Worm (Caenorhabditis elegans) whole organism, L1 larva: ENCODE data around the gene ipla-5.

Experiments
- C16A3.4 ChIP-seq: fragments of 150-350 bp; optimal IDR thresholded peaks from 2 replicates; lab custom pipeline; 2014; ENCODE audit warnings: missing biosample characterization, missing genetic modification characterization
- C34B4.2 ChIP-seq: sonication (generic microtip); optimal IDR thresholded peaks from 2 replicates; lab custom pipeline; 2017; ENCODE audit warnings: mild to moderate bottlenecking, missing genetic modification characterization, missing compliant biosample characterization
- F16B12.6 ChIP-seq: fragments of 150-350 bp; optimal IDR thresholded peaks from 2 replicates; lab custom pipeline; 2014; ENCODE audit warnings: missing biosample characterization, missing genetic modification characterization
- Y116A8C.19 ChIP-seq: sonication (generic microtip); optimal IDR thresholded peaks from 2 replicates; lab custom pipeline; 2016; ENCODE audit warnings: missing compliant biosample characterization, missing genetic modification characterization, borderline replicate concordance
- aly-2 ChIP-seq: fragments of 150-350 bp; optimal IDR thresholded peaks from 2 replicates; lab custom pipeline; 2014; ENCODE audit warnings: missing biosample characterization, missing genetic modification characterization
- ama-1 ChIP-seq: fragments of 150-350 bp; optimal IDR thresholded peaks from 2 replicates; lab custom pipeline; 2014
- blmp-1 ChIP-seq: fragments of 150-350 bp; optimal IDR thresholded peaks from 2 replicates; lab custom pipeline; 2014; ENCODE audit warnings: missing biosample characterization, missing genetic modification characterization
- ceh-63 ChIP-seq: fragments of 200-800 bp; sonication (Bioruptor generic); optimal IDR thresholded peaks from 2 replicates; lab custom pipeline; 2018; ENCODE audit warnings: mild to moderate bottlenecking, missing genetic modification characterization, missing compliant biosample characterization
- dpl-1 ChIP-seq, 3 experiments: fragments of 150-350 bp in 2 of 3; sonication (generic microtip) in 1 of 3; optimal IDR thresholded peaks; 2 replicates each; lab custom pipeline; 2014 to 2017; ENCODE audit warnings: missing biosample characterization in 3 of 3, missing genetic modification characterization in 3 of 3, missing genetic modification reagents in 3 of 3
- efl-3 ChIP-seq: fragments of 200-800 bp; sonication (Bioruptor generic); optimal IDR thresholded peaks from 2 replicates; lab custom pipeline; 2018; ENCODE audit warnings: mild to moderate bottlenecking, missing genetic modification characterization, missing compliant biosample characterization
- egl-27 ChIP-seq, 2 experiments: fragments of 150-350 bp in 1 of 2; sonication (generic microtip); optimal IDR thresholded peaks; 3 replicates each; lab custom pipeline; 2017 to 2018; ENCODE audit warnings: missing biosample characterization in 2 of 2, missing genetic modification characterization in 2 of 2, missing genetic modification reagents in 2 of 2
- fkh-10 ChIP-seq: sonication (generic microtip); optimal IDR thresholded peaks from 2 replicates; lab custom pipeline; 2017; ENCODE audit warnings: missing biosample characterization, missing genetic modification reagents, missing genetic modification characterization
- fkh-4 ChIP-seq: sonication (generic microtip); optimal IDR thresholded peaks from 2 replicates; lab custom pipeline; 2016; ENCODE audit warnings: missing compliant biosample characterization, missing genetic modification characterization, borderline replicate concordance
- fkh-8 ChIP-seq: sonication (generic microtip); optimal IDR thresholded peaks from 2 replicates; lab custom pipeline; 2016; ENCODE audit warnings: mild to moderate bottlenecking, missing genetic modification characterization, missing compliant biosample characterization
- fos-1 ChIP-seq: fragments of 150-350 bp; optimal IDR thresholded peaks from 2 replicates; lab custom pipeline; 2014; ENCODE audit warnings: missing biosample characterization, missing genetic modification characterization
- hlh-4 ChIP-seq: sonication (generic microtip); optimal IDR thresholded peaks from 2 replicates; lab custom pipeline; 2016; ENCODE audit warnings: mild to moderate bottlenecking, missing genetic modification characterization, missing compliant biosample characterization
- irx-1 ChIP-seq: sonication (generic microtip); optimal IDR thresholded peaks from 2 replicates; lab custom pipeline; 2016; ENCODE audit warnings: missing genetic modification characterization, missing compliant biosample characterization
- lin-15B ChIP-seq: fragments of 150-350 bp; sonication (generic microtip); optimal IDR thresholded peaks from 3 replicates; lab custom pipeline; 2014; ENCODE audit warnings: missing biosample characterization, missing genetic modification characterization
- lir-3 ChIP-seq: sonication (generic microtip); optimal IDR thresholded peaks from 2 replicates; lab custom pipeline; 2016; ENCODE audit warnings: mild to moderate bottlenecking, missing genetic modification characterization, moderate library complexity, missing compliant biosample characterization; ENCODE audit not compliant: poor library complexity
- mdl-1 ChIP-seq, 2 experiments: fragments of 150-350 bp; optimal IDR thresholded peaks; 2 replicates each; lab custom pipeline; 2014 to 2017; ENCODE audit warnings: missing biosample characterization in 2 of 2, missing genetic modification characterization in 2 of 2, inconsistent platforms in 1 of 2
- nhr-20 ChIP-seq: sonication (generic microtip); optimal IDR thresholded peaks from 2 replicates; lab custom pipeline; 2016; ENCODE audit warnings: mild to moderate bottlenecking, missing genetic modification characterization, missing compliant biosample characterization
- nhr-47 ChIP-seq: sonication (generic microtip); optimal IDR thresholded peaks from 2 replicates; lab custom pipeline; 2016; ENCODE audit warnings: mild to moderate bottlenecking, missing genetic modification characterization, moderate library complexity, missing compliant biosample characterization
- nhr-71 ChIP-seq: sonication (generic microtip); optimal IDR thresholded peaks from 2 replicates; lab custom pipeline; 2016; ENCODE audit warnings: mild to moderate bottlenecking, missing genetic modification characterization, moderate library complexity, missing compliant biosample characterization
- nhr-77 ChIP-seq: fragments of 150-350 bp; optimal IDR thresholded peaks from 2 replicates; lab custom pipeline; 2014; ENCODE audit warnings: missing biosample characterization, missing genetic modification characterization
- pax-3 ChIP-seq: fragments of 200-800 bp; sonication (Bioruptor generic); optimal IDR thresholded peaks from 2 replicates; lab custom pipeline; 2018; ENCODE audit warnings: mild to moderate bottlenecking, missing genetic modification characterization, moderate library complexity, missing compliant biosample characterization
- snpc-4 ChIP-seq: fragments of 150-350 bp; optimal IDR thresholded peaks from 2 replicates; lab custom pipeline; 2014; ENCODE audit warnings: missing biosample characterization, missing genetic modification characterization
- snu-23 ChIP-seq: sonication (generic microtip); optimal IDR thresholded peaks from 2 replicates; lab custom pipeline; 2016; ENCODE audit warnings: missing genetic modification characterization, missing compliant biosample characterization
- sptf-1 ChIP-seq: fragments of 150-350 bp; optimal IDR thresholded peaks from 2 replicates; lab custom pipeline; 2014; ENCODE audit warnings: missing biosample characterization, missing genetic modification characterization
- swsn-7 ChIP-seq: sonication (generic microtip); optimal IDR thresholded peaks from 2 replicates; lab custom pipeline; 2016; ENCODE audit warnings: missing genetic modification characterization, missing compliant biosample characterization
- unc-30 ChIP-seq: sonication (generic microtip); optimal IDR thresholded peaks from 2 replicates; lab custom pipeline; 2017; ENCODE audit warnings: missing biosample characterization, missing genetic modification characterization
- unc-98 ChIP-seq: fragments of 200-800 bp; sonication (Bioruptor generic); IDR thresholded peaks from 2 replicates; pipeline ENCODE4 v1.3.6; 2022; ENCODE audit warnings: missing genetic modification characterization, missing compliant biosample characterization
- xbp-1 ChIP-seq: sonication (generic microtip); optimal IDR thresholded peaks from 2 replicates; lab custom pipeline; 2016; ENCODE audit warnings: missing genetic modification characterization, missing compliant biosample characterization
- zag-1 ChIP-seq: fragments of 150-350 bp; optimal IDR thresholded peaks from 2 replicates; lab custom pipeline; 2014; ENCODE audit warnings: missing biosample characterization, missing genetic modification characterization
- ztf-11 ChIP-seq, 2 experiments: sonication (generic microtip); optimal IDR thresholded peaks; 2 replicates each; lab custom pipeline; 2016 to 2017; ENCODE audit warnings: missing genetic modification characterization in 2 of 2, missing biosample characterization in 1 of 2, missing compliant biosample characterization in 1 of 2
- ztf-4 ChIP-seq: fragments of 150-350 bp; optimal IDR thresholded peaks from 2 replicates; lab custom pipeline; 2014; ENCODE audit warnings: missing biosample characterization, missing genetic modification characterization

Gene ipla-5

ce11 chrIV:8691486-8691885, 23.6 kb upstream of the ipla-5 start, which contains the start of the genes hst-1 and ints-6 (continued):
- TF ChIP-seq ztf-11 (tag; optimal IDR thresholded peaks at IDR 0.05; lab: Kevin White, UChicago) (no peak), ztf-4 (no peak), xbp-1 (peak; percentile 28), nhr-71 (tag; lab: Kevin White, UChicago) (peak; percentile 38), F16B12.6 (tag; lab: Kevin White, UChicago) (peak; percentile 76), fkh-4 (no peak), dpl-1 (GFP tag; optimal IDR thresholded peaks at IDR 0.05; lab: Kevin White, UChicago) (peak in 2 of 3 experiments; percentile 27 to 56), Y116A8C.19 (tag; lab: Kevin White, UChicago) (no peak), efl-3 (GFP tag; lab: Kevin White, UChicago) (no peak), sptf-1 (tag; lab: Kevin White, UChicago) (no peak)
- TF ChIP-seq, all 84 proteins: peak for 15

DNA sequence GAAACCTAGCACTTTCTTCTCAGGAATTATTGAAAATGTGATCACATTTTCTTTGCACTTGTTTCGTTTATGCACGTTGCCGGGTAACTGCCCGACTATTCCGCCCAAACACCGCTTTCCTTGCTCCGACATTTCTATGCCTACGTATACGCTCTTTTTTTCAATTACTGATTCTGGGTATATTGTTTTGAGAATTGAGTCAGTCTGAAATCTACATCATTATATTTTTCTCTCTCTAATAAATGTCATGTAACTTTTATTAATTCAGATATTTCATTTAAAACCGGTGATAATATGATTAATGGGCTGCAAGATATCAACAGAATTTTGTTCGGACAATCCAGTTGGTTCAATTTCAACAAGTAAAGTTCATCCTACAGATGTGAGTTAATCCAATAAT, 17.6 kb upstream of the ipla-5 start, which contains the start of gene ttll-11:
TSS of gene ttll-11 (plus strand) at position 301 of the 400 bp plus-strand sequence.
- peak; percentile 76 for TF ChIP-seq fkh-8 (tag; lab: Kevin White, UChicago)
- peak; percentile 5 for TF ChIP-seq swsn-7
- TF ChIP-seq nhr-47: no peak
- TF ChIP-seq nhr-71 (tag; lab: Kevin White, UChicago): peak; percentile 31

DNA sequence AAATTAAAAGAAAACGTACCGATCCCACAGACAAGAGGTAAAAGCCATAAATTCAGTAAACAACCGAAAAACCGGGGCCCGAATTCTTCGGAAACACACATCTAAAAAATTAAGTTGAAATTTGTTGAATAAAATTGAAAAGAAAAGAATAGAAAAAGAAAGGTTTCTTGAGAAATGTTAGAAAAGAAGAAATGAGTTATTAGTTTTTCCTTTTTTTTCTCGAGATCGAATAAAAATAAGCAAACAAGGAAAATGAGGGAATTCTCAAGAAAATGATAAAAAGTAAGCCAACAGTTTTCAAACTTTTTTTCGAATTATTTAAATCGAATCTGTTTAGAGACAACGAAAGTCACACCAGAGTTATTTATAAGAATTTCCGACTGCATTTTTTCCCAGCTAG, 9.5 kb upstream of the ipla-5 start, which contains the start of gene H23L24.4:
TSS of gene H23L24.4 (minus strand) at position 101 of the 400 bp plus-strand sequence.
- TF ChIP-seq zag-1: no peak
- no peak for TF ChIP-seq nhr-20
- no peak for TF ChIP-seq unc-98 (GFP tag; lab: Robert Waterston, UW)
- no peak for TF ChIP-seq ztf-4
- no peak for TF ChIP-seq egl-27 (tag; optimal IDR thresholded peaks at IDR 0.05; lab: Kevin White, UChicago)
- TF ChIP-seq lir-3 (tag; lab: Kevin White, UChicago): no peak
- no peak for TF ChIP-seq irx-1 (tag; lab: Kevin White, UChicago)
- TF ChIP-seq ceh-63 (GFP tag; lab: Kevin White, UChicago): no peak
- TF ChIP-seq ama-1: no peak
- no peak for TF ChIP-seq F16B12.6 (tag; lab: Kevin White, UChicago)
- no peak for TF ChIP-seq fkh-8 (tag; lab: Kevin White, UChicago)
- no peak for TF ChIP-seq aly-2 (tag; lab: Kevin White, UChicago)
- TF ChIP-seq pax-3 (tag; lab: Kevin White, UChicago): no peak
- no peak for TF ChIP-seq swsn-7
- no peak for TF ChIP-seq nhr-77 (tag; lab: Kevin White, UChicago)

ce11 chrIV:8708046-8708445, 7.0 kb upstream of the ipla-5 start:
- no peak for TF ChIP-seq snpc-4

DNA sequence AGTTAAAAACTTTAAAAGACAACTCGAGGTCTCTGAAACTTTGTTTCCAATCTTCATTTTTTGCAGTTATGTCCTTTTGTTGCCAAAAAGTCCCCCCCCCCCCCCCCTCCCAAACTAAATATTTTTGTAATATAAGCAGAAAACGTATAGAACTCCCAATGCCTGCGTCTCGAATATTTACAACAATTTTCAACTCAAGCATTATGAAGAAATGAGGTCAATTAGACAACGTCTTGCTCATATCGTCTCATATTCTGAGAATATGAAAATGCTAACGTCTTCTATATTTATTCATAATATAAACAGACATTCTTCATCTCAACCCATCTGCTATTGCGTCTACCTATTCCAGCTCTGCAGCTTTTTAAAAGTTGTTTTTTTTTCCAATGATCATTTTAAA, 3.1 kb downstream of the ipla-5 start, which contains the start of gene H23L24.1:
TSS of gene H23L24.1 (plus strand) at position 301 of the 400 bp plus-strand sequence.
- TF ChIP-seq fkh-4 (no peak), C34B4.2 (tag; lab: Kevin White, UChicago) (no peak), snu-23 (GFP tag; lab: Kevin White, UChicago) (no peak), unc-30 (tag; lab: Kevin White, UChicago) (no peak), hlh-4 (tag; lab: Kevin White, UChicago) (no peak), nhr-20 (no peak), pax-3 (tag; lab: Kevin White, UChicago) (no peak), mdl-1 (tag; optimal IDR thresholded peaks at IDR 0.05; lab: Kevin White, UChicago) (no peak), snpc-4 (no peak), blmp-1 (tag; lab: Kevin White, UChicago) (no peak), ztf-11 (tag; optimal IDR thresholded peaks at IDR 0.05; lab: Kevin White, UChicago) (no peak), lin-15B (tag; lab: Kevin White, UChicago) (no peak), fkh-10 (GFP tag; lab: Kevin White, UChicago) (no peak), fos-1 (tag; lab: Kevin White, UChicago) (no peak), nhr-77 (tag; lab: Kevin White, UChicago) (no peak), nhr-71 (tag; lab: Kevin White, UChicago) (no peak), C16A3.4 (tag; lab: Kevin White, UChicago) (no peak), dpl-1 (GFP tag; optimal IDR thresholded peaks at IDR 0.05; lab: Kevin White, UChicago) (no peak), ama-1 (no peak)
- TF ChIP-seq, all 84 proteins: peak for 0
